Fruit fly (Drosophila melanogaster) whole organism, embryonic: ENCODE data around the gene CG1103.

ENCODE experiments used
- Ada2b ChIP-seq: fragments of 200-800 bp; sonication (Bioruptor generic); IDR thresholded peaks from 2 replicates; pipeline ENCODE4 v1.3.6; 2022; ENCODE audit warnings: missing biosample characterization, missing genetic modification characterization
- BtbVII ChIP-seq: fragments of 200-800 bp; sonication (Bioruptor generic); optimal IDR thresholded peaks from 3 replicates; lab custom pipeline; 2017; ENCODE audit warnings: missing biosample characterization, mild to moderate bottlenecking, missing genetic modification characterization
- CG10366 ChIP-seq: fragments of 200-800 bp; sonication (Bioruptor generic); IDR thresholded peaks from 2 replicates; pipeline ENCODE4 v1.3.6; 2022; ENCODE audit warnings: missing biosample characterization, missing genetic modification characterization
- CG10979 ChIP-seq: fragments of 200-800 bp; sonication (Bioruptor generic); optimal IDR thresholded peaks from 2 replicates; lab custom pipeline; 2018; ENCODE audit warnings: missing biosample characterization, mild to moderate bottlenecking, missing genetic modification characterization, moderate library complexity
- CG14667 ChIP-seq: fragments of 200-800 bp; sonication (Bioruptor generic); IDR thresholded peaks from 2 replicates; pipeline ENCODE4 v1.3.6; 2022; ENCODE audit warnings: missing biosample characterization, missing genetic modification characterization
- CG15073 ChIP-seq: fragments of 200-800 bp; sonication (Bioruptor generic); optimal IDR thresholded peaks from 2 replicates; lab custom pipeline; 2016; ENCODE audit warnings: missing biosample characterization, missing genetic modification characterization
- CG15269 ChIP-seq: fragments of 200-800 bp; sonication (Bioruptor generic); optimal IDR thresholded peaks from 2 replicates; lab custom pipeline; 2018; ENCODE audit warnings: missing biosample characterization, mild to moderate bottlenecking, missing genetic modification characterization, moderate library complexity
- CG15514 ChIP-seq: fragments of 200-800 bp; sonication (Bioruptor generic); optimal IDR thresholded peaks from 3 replicates; lab custom pipeline; 2017; ENCODE audit warnings: missing biosample characterization, missing genetic modification characterization, mild to moderate bottlenecking, moderate library complexity, missing genetic modification reagents
- CG17359 ChIP-seq: fragments of 200-800 bp; sonication (Bioruptor generic); optimal IDR thresholded peaks from 3 replicates; lab custom pipeline; 2018; ENCODE audit warnings: missing biosample characterization, mild to moderate bottlenecking, missing genetic modification characterization, moderate library complexity
- CG17385 ChIP-seq: fragments of 200-800 bp; sonication (Bioruptor generic); optimal IDR thresholded peaks from 3 replicates; lab custom pipeline; 2018; ENCODE audit warnings: missing biosample characterization, mild to moderate bottlenecking, missing genetic modification characterization
- CG18262 ChIP-seq: fragments of 200-800 bp; optimal IDR thresholded peaks from 3 replicates; lab custom pipeline; 2019; ENCODE audit warnings: missing biosample characterization, mild to moderate bottlenecking, missing genetic modification characterization, moderate library complexity
- CG2116 ChIP-seq: fragments of 200-800 bp; sonication (Bioruptor generic); optimal IDR thresholded peaks from 3 replicates; lab custom pipeline; 2018; ENCODE audit warnings: missing biosample characterization, mild to moderate bottlenecking, missing genetic modification characterization
- CG30020 ChIP-seq: fragments of 200-800 bp; optimal IDR thresholded peaks from 2 replicates; lab custom pipeline; 2019; ENCODE audit warnings: missing biosample characterization, mild to moderate bottlenecking, missing genetic modification characterization, moderate library complexity
- CG4424 ChIP-seq: fragments of 200-800 bp; sonication (Bioruptor generic); optimal IDR thresholded peaks from 3 replicates; lab custom pipeline; 2016; ENCODE audit warnings: missing biosample characterization, missing genetic modification characterization
- CG4707 ChIP-seq: fragments of 200-800 bp; sonication (Bioruptor generic); optimal IDR thresholded peaks from 2 replicates; lab custom pipeline; 2018; ENCODE audit warnings: missing biosample characterization, mild to moderate bottlenecking, missing genetic modification characterization, moderate library complexity
- CG4854 ChIP-seq: fragments of 200-800 bp; sonication (Bioruptor generic); optimal IDR thresholded peaks from 2 replicates; lab custom pipeline; 2016; ENCODE audit warnings: missing biosample characterization, missing genetic modification characterization, inconsistent platforms
- CG6683 ChIP-seq: fragments of 200-800 bp; sonication (Bioruptor generic); optimal IDR thresholded peaks from 2 replicates; lab custom pipeline; 2017; ENCODE audit warnings: missing biosample characterization, mild to moderate bottlenecking, missing genetic modification characterization, missing genetic modification reagents
- CG6765 ChIP-seq: fragments of 200-800 bp; sonication (Bioruptor generic); optimal IDR thresholded peaks from 3 replicates; lab custom pipeline; 2017; ENCODE audit warnings: missing biosample characterization, mild to moderate bottlenecking, missing genetic modification characterization
- CG6854 ChIP-seq: fragments of 200-800 bp; sonication (Bioruptor generic); optimal IDR thresholded peaks from 3 replicates; lab custom pipeline; 2017; ENCODE audit warnings: missing biosample characterization, mild to moderate bottlenecking, missing genetic modification characterization
- CG7963 ChIP-seq: fragments of 200-800 bp; sonication (Bioruptor generic); IDR thresholded peaks from 3 replicates; pipeline ENCODE4 v1.3.6; 2022; ENCODE audit warnings: missing biosample characterization, missing genetic modification characterization; ENCODE audit not compliant: partially characterized antibody
- CHES-1-like ChIP-seq: fragments of 200-800 bp; sonication (Bioruptor generic); optimal IDR thresholded peaks from 2 replicates; lab custom pipeline; 2016; ENCODE audit warnings: missing biosample characterization, missing genetic modification characterization
- CkIIα-i1 ChIP-seq: fragments of 200-800 bp; sonication (Bioruptor generic); IDR thresholded peaks from 2 replicates; pipeline ENCODE4 v1.3.6; 2022; ENCODE audit warnings: missing biosample characterization, missing genetic modification characterization
- D19B ChIP-seq: fragments of 200-800 bp; sonication (Bioruptor generic); optimal IDR thresholded peaks from 2 replicates; lab custom pipeline; 2017; ENCODE audit warnings: missing biosample characterization, mild to moderate bottlenecking, missing genetic modification characterization
- Dip2 ChIP-seq: fragments of 200-800 bp; sonication (Bioruptor generic); IDR thresholded peaks from 2 replicates; pipeline ENCODE4 v1.3.6; 2022; ENCODE audit warnings: missing biosample characterization, missing genetic modification characterization
- E2f1 ChIP-seq: fragments of 200-800 bp; sonication (Bioruptor generic); IDR thresholded peaks from 2 replicates; pipeline ENCODE4 v1.3.6; 2022; ENCODE audit warnings: missing biosample characterization, missing genetic modification characterization
- Neu2 ChIP-seq: fragments of 200-800 bp; sonication (Bioruptor generic); optimal IDR thresholded peaks from 3 replicates; lab custom pipeline; 2016; ENCODE audit warnings: missing biosample characterization, missing genetic modification characterization, borderline replicate concordance
- NfI ChIP-seq: fragments of 200-800 bp; sonication (Bioruptor generic); optimal IDR thresholded peaks from 3 replicates; lab custom pipeline; 2018; ENCODE audit warnings: missing biosample characterization, mild to moderate bottlenecking, missing genetic modification characterization, moderate library complexity
- Rx ChIP-seq: fragments of 200-800 bp; sonication (Bioruptor generic); IDR thresholded peaks from 2 replicates; pipeline ENCODE4 v1.3.6; 2022; ENCODE audit warnings: missing biosample characterization, missing genetic modification characterization
- Sry-β ChIP-seq: fragments of 200-800 bp; sonication (Bioruptor generic); optimal IDR thresholded peaks from 2 replicates; lab custom pipeline; 2018; ENCODE audit warnings: missing biosample characterization, mild to moderate bottlenecking, missing genetic modification characterization, moderate library complexity
- Taf1 ChIP-seq: fragments of 200-800 bp; sonication (Bioruptor generic); IDR thresholded peaks from 2 replicates; pipeline ENCODE4 v1.3.6; 2022; ENCODE audit warnings: missing biosample characterization, missing genetic modification characterization
- Usf ChIP-seq: fragments of 200-800 bp; sonication (Bioruptor generic); optimal IDR thresholded peaks from 2 replicates; lab custom pipeline; 2017; ENCODE audit warnings: missing genotype, missing biosample characterization, missing genetic modification characterization
- ab ChIP-seq: fragments of 200-800 bp; sonication (Bioruptor generic); optimal IDR thresholded peaks from 2 replicates; lab custom pipeline; 2016; ENCODE audit warnings: missing biosample characterization, missing genetic modification characterization
- bbx ChIP-seq: fragments of 200-800 bp; sonication (Bioruptor generic); IDR thresholded peaks from 2 replicates; pipeline ENCODE4 v1.3.6; 2022; ENCODE audit warnings: missing biosample characterization, missing genetic modification characterization; ENCODE audit not compliant: partially characterized antibody
- cas ChIP-seq: fragments of 200-800 bp; sonication (Bioruptor generic); IDR thresholded peaks from 2 replicates; pipeline ENCODE4 v1.3.6; 2022; ENCODE audit warnings: missing biosample characterization, missing genetic modification characterization
- chinmo ChIP-seq: fragments of 200-800 bp; sonication (Bioruptor generic); IDR thresholded peaks from 4 replicates; pipeline ENCODE4 v1.3.6; 2022; ENCODE audit warnings: missing biosample characterization, missing genetic modification characterization; ENCODE audit not compliant: partially characterized antibody
- dpn ChIP-seq, 2 experiments: fragments of 200-800 bp; sonication (Bioruptor generic); optimal IDR thresholded peaks; 3 replicates each; lab custom pipeline; 2016; ENCODE audit warnings: missing biosample characterization in 2 of 2, missing genetic modification characterization in 2 of 2
- fd96Cb ChIP-seq: fragments of 200-800 bp; sonication (Bioruptor generic); optimal IDR thresholded peaks from 2 replicates; lab custom pipeline; 2018; ENCODE audit warnings: missing biosample characterization, mild to moderate bottlenecking, missing genetic modification characterization, moderate library complexity
- ftz-f1 ChIP-seq: fragments of 200-800 bp; sonication (Bioruptor generic); optimal IDR thresholded peaks from 2 replicates; lab custom pipeline; 2016; ENCODE audit warnings: missing biosample characterization, missing genetic modification characterization
- gt ChIP-seq: fragments of 200-800 bp; sonication (Bioruptor generic); IDR thresholded peaks from 2 replicates; pipeline ENCODE4 v1.3.6; 2022; ENCODE audit warnings: missing biosample characterization, missing genetic modification characterization
- maf-S ChIP-seq: fragments of 200-800 bp; sonication (Bioruptor generic); optimal IDR thresholded peaks from 2 replicates; lab custom pipeline; 2016; ENCODE audit warnings: missing biosample characterization, missing genetic modification characterization
- nmo ChIP-seq: fragments of 200-800 bp; sonication (Bioruptor generic); optimal IDR thresholded peaks from 2 replicates; lab custom pipeline; 2018; ENCODE audit warnings: missing biosample characterization, mild to moderate bottlenecking, missing genetic modification characterization, moderate library complexity
- odd ChIP-seq: fragments of 200-800 bp; sonication (Bioruptor generic); optimal IDR thresholded peaks from 2 replicates; lab custom pipeline; 2017; ENCODE audit warnings: missing biosample characterization, mild to moderate bottlenecking, missing genetic modification characterization
- p53 ChIP-seq: fragments of 200-800 bp; sonication (Bioruptor generic); optimal IDR thresholded peaks from 2 replicates; lab custom pipeline; 2016; ENCODE audit warnings: missing biosample characterization, missing genetic modification characterization
- schlank ChIP-seq: fragments of 200-800 bp; sonication (Bioruptor generic); optimal IDR thresholded peaks from 2 replicates; lab custom pipeline; 2018; ENCODE audit warnings: missing biosample characterization, mild to moderate bottlenecking, missing genetic modification characterization
- scrt ChIP-seq: fragments of 200-800 bp; sonication (Bioruptor generic); optimal IDR thresholded peaks from 2 replicates; lab custom pipeline; 2018; ENCODE audit warnings: missing biosample characterization, mild to moderate bottlenecking, missing genetic modification characterization, moderate library complexity
- sim ChIP-seq: fragments of 200-800 bp; sonication (Bioruptor generic); IDR thresholded peaks from 2 replicates; pipeline ENCODE4 v1.3.6; 2022; ENCODE audit warnings: missing biosample characterization, missing genetic modification characterization
- tgo ChIP-seq: fragments of 200-800 bp; sonication (Bioruptor generic); IDR thresholded peaks from 3 replicates; pipeline ENCODE4 v1.3.6; 2022; ENCODE audit warnings: missing biosample characterization, missing genetic modification characterization
- usp ChIP-seq: fragments of >200 bp; optimal IDR thresholded peaks from 2 replicates; lab custom pipeline; 2017; ENCODE audit warnings: missing biosample characterization, missing genetic modification characterization

The CG1103 gene

DNA sequence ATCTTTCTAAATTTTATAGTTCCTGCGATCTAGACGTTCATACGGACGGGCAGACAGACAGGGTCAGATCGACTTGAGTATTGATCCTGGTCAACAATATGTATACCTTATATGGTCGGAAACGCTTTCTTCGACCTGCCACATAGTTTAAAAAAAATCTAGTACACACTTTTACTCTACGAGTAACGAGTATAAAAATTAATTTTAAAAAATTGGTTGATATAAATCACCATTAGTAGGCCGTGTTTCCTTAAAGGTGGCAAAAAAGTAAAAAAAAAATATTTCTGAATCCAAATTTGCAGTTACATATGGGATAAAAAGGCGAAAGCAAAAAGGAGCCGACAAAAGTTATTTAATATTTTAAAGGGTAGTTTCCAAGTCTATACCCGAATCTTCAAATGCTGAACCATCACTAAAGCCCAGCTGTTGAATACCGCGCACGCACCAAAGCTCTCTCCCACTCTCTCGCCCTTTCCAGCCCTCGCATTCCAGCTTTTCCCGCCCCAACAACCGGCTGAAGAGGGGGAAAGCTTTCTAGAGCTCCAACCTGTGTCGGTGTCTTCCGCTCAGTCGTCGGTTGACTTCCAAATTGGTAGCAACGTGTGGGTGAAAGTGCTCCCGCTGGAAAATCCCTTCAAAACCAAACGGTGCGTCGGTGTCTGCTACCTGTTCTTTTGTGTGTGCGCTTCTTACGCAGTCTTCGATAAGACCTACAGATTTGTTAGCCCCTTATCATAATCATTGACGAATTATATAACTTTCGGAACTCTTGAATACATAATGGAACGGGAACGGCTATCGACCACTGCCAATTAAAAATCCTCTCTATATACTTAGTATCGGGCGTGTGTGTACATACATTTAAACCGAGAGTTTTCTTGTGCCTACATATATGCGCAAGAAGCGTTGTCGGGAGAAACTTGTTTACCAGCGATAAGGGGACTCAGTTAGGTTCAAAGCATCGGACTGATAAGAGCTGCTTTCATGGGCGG is 41.1 kb downstream of the CG1103 start, which contains the start of gene Sfxn1-3:
Gene Sfxn1-3 (plus strand): TSS at position 238 of the 992 bp plus-strand sequence.
- no peak for TF ChIP-seq CG7963 (GFP tag; lab: Robert Waterston, UW)
- peak; percentile 62 for TF ChIP-seq odd
- TF ChIP-seq Usf: no peak
- peak; percentile 38 for TF ChIP-seq NfI (GFP tag; lab: Kevin White, UChicago)
- TF ChIP-seq CG10979: peak; percentile 24
- TF ChIP-seq CG10366 (GFP tag; lab: Robert Waterston, UW): no peak
- no peak for TF ChIP-seq tgo (GFP tag; lab: Robert Waterston, UW)
- peak; percentile 42 for TF ChIP-seq CG15269 (tag; lab: Kevin White, UChicago)
- TF ChIP-seq CG18262: peak; percentile 28
- no peak for TF ChIP-seq CHES-1-like (GFP tag; lab: Kevin White, UChicago)
- no peak for TF ChIP-seq Rx (GFP tag; lab: Robert Waterston, UW)
- TF ChIP-seq CG6854 (GFP tag; lab: Kevin White, UChicago): peak; percentile 61
- TF ChIP-seq E2f1 (GFP tag; lab: Robert Waterston, UW): no peak; the same call in 1 of the 2 replicates
- no peak for TF ChIP-seq CG30020
- peak; percentile 39 for TF ChIP-seq maf-S
- peak; percentile 96 for TF ChIP-seq D19B (GFP tag; lab: Kevin White, UChicago)
- no peak for TF ChIP-seq Dip2 (GFP tag; lab: Robert Waterston, UW)
- TF ChIP-seq schlank (tag; lab: Kevin White, UChicago): no peak
- TF ChIP-seq p53 (GFP tag; lab: Kevin White, UChicago): no peak
- peak; percentile 18 for TF ChIP-seq nmo (GFP tag; lab: Kevin White, UChicago)
- TF ChIP-seq Taf1 (GFP tag; lab: Robert Waterston, UW): no peak
- TF ChIP-seq fd96Cb (tag; lab: Kevin White, UChicago): no peak
- peak; percentile 8 for TF ChIP-seq CG2116
- TF ChIP-seq CG15073 (GFP tag; lab: Kevin White, UChicago): no peak
- TF ChIP-seq ftz-f1 (GFP tag; lab: Kevin White, UChicago): peak; percentile 4
- no peak; the same call in 1 of the 2 replicates for TF ChIP-seq CkIIα-i1 (GFP tag; lab: Robert Waterston, UW)
- no peak for TF ChIP-seq CG4424 (GFP tag; lab: Kevin White, UChicago)
- peak; percentile 11 to 45 for TF ChIP-seq dpn (GFP tag; optimal IDR thresholded peaks at IDR 0.05; lab: Kevin White, UChicago)
- peak; percentile 37; the same call in 1 of the 2 replicates for TF ChIP-seq Ada2b (GFP tag; lab: Robert Waterston, UW)
- no peak for TF ChIP-seq Neu2 (GFP tag; lab: Kevin White, UChicago)
- peak; percentile 70 for TF ChIP-seq CG6765 (GFP tag; lab: Kevin White, UChicago)
- no peak for TF ChIP-seq CG6683 (GFP tag; lab: Kevin White, UChicago)
- TF ChIP-seq CG17359 (tag; lab: Kevin White, UChicago): peak; percentile 37
- no peak for TF ChIP-seq CG14667 (GFP tag; lab: Robert Waterston, UW)
- TF ChIP-seq BtbVII (GFP tag; lab: Kevin White, UChicago): peak; percentile 83
- no peak for TF ChIP-seq cas (GFP tag; lab: Robert Waterston, UW)
- TF ChIP-seq scrt (GFP tag; lab: Kevin White, UChicago): peak; percentile 72
- TF ChIP-seq CG4854: no peak
- TF ChIP-seq gt: no peak
- no peak for TF ChIP-seq CG4707 (GFP tag; lab: Kevin White, UChicago)
- TF ChIP-seq CG17385 (GFP tag; lab: Kevin White, UChicago): peak; percentile 60
- TF ChIP-seq usp: no peak
- TF ChIP-seq chinmo (GFP tag; lab: Robert Waterston, UW): 0 out of 4 replicates have a peak, but pooled peaks have one; percentile 53
- TF ChIP-seq Sry-β (GFP tag; lab: Kevin White, UChicago): no peak
- peak; percentile 26 for TF ChIP-seq ab
- TF ChIP-seq bbx (GFP tag; lab: Robert Waterston, UW): peak; percentile 65
- TF ChIP-seq CG15514 (GFP tag; lab: Kevin White, UChicago): peak; percentile 51
- TF ChIP-seq sim (GFP tag; lab: Robert Waterston, UW): no peak
